Fruit fly (Drosophila melanogaster) whole organism, embryonic: Measurements from ENCODE around the gene Mo25.

Source experiments
- Asciz ChIP-seq: fragments of 200-800 bp; sonication (Bioruptor generic); optimal IDR thresholded peaks from 2 replicates; lab custom pipeline; 2017; ENCODE audit warnings: missing biosample characterization, mild to moderate bottlenecking, missing genetic modification characterization, missing genetic modification reagents
- Bteb2 ChIP-seq: fragments of 200-800 bp; sonication (Bioruptor generic); optimal IDR thresholded peaks from 2 replicates; lab custom pipeline; 2016; ENCODE audit warnings: missing biosample characterization, missing genetic modification characterization
- CG10147 ChIP-seq: fragments of 200-800 bp; sonication (Bioruptor generic); optimal IDR thresholded peaks from 2 replicates; lab custom pipeline; 2019; ENCODE audit warnings: missing biosample characterization, mild to moderate bottlenecking, missing genetic modification characterization, moderate library complexity
- CG10959 ChIP-seq: fragments of 200-800 bp; sonication (Bioruptor generic); IDR thresholded peaks from 2 replicates; pipeline ENCODE4 v1.3.6; 2022; ENCODE audit warnings: missing biosample characterization, missing genetic modification characterization
- CG11398 ChIP-seq: fragments of 200-800 bp; sonication (Bioruptor generic); optimal IDR thresholded peaks from 2 replicates; lab custom pipeline; 2016; ENCODE audit warnings: missing biosample characterization, missing genetic modification characterization
- CG11696 ChIP-seq: fragments of 200-800 bp; sonication (Bioruptor generic); IDR thresholded peaks from 2 replicates; pipeline ENCODE4 v1.3.6; 2022; ENCODE audit warnings: missing biosample characterization, missing genetic modification characterization
- CG12391 ChIP-seq: fragments of 200-800 bp; sonication (Bioruptor generic); optimal IDR thresholded peaks from 3 replicates; lab custom pipeline; 2018; ENCODE audit warnings: missing biosample characterization, mild to moderate bottlenecking, missing genetic modification characterization, moderate library complexity
- CG12744 ChIP-seq: fragments of 200-800 bp; sonication (Bioruptor generic); optimal IDR thresholded peaks from 2 replicates; lab custom pipeline; 2016; ENCODE audit warnings: missing biosample characterization, missing genetic modification characterization
- CG14667 ChIP-seq: fragments of 200-800 bp; sonication (Bioruptor generic); IDR thresholded peaks from 2 replicates; pipeline ENCODE4 v1.3.6; 2022; ENCODE audit warnings: missing biosample characterization, missing genetic modification characterization
- CG14965 ChIP-seq: fragments of 200-800 bp; sonication (Bioruptor generic); optimal IDR thresholded peaks from 2 replicates; lab custom pipeline; 2016; ENCODE audit warnings: missing biosample characterization, missing genetic modification characterization, borderline replicate concordance
- CG15269 ChIP-seq: fragments of 200-800 bp; sonication (Bioruptor generic); optimal IDR thresholded peaks from 2 replicates; lab custom pipeline; 2018; ENCODE audit warnings: missing biosample characterization, mild to moderate bottlenecking, missing genetic modification characterization, moderate library complexity
- CG16779 ChIP-seq: fragments of 200-800 bp; sonication (Bioruptor generic); IDR thresholded peaks from 2 replicates; pipeline ENCODE4 v1.3.6; 2022; ENCODE audit warnings: missing biosample characterization, missing genetic modification characterization
- CG18599 ChIP-seq: fragments of 200-800 bp; sonication (Bioruptor generic); optimal IDR thresholded peaks from 3 replicates; lab custom pipeline; 2017; ENCODE audit warnings: missing biosample characterization, missing genetic modification characterization, mild to moderate bottlenecking, moderate library complexity, missing genetic modification reagents
- CG18764 ChIP-seq: fragments of 200-800 bp; sonication (Bioruptor generic); optimal IDR thresholded peaks from 3 replicates; lab custom pipeline; 2016; ENCODE audit warnings: missing biosample characterization, missing genetic modification characterization
- CG2129 ChIP-seq: fragments of 200-800 bp; sonication (Bioruptor generic); IDR thresholded peaks from 2 replicates; pipeline ENCODE4 v1.3.6; 2022; ENCODE audit warnings: missing biosample characterization, missing genetic modification characterization; ENCODE audit not compliant: partially characterized antibody
- CG2678 ChIP-seq: fragments of 200-800 bp; sonication (Bioruptor generic); optimal IDR thresholded peaks from 3 replicates; lab custom pipeline; 2019; ENCODE audit warnings: missing biosample characterization, mild to moderate bottlenecking, missing genetic modification characterization, moderate library complexity
- CG30020 ChIP-seq: fragments of 200-800 bp; optimal IDR thresholded peaks from 2 replicates; lab custom pipeline; 2019; ENCODE audit warnings: missing biosample characterization, mild to moderate bottlenecking, missing genetic modification characterization, moderate library complexity
- CG31388 ChIP-seq: fragments of 200-800 bp; sonication (Bioruptor generic); optimal IDR thresholded peaks from 2 replicates; lab custom pipeline; 2016; ENCODE audit warnings: missing biosample characterization, missing genetic modification characterization
- CG34422 ChIP-seq: fragments of 200-800 bp; sonication (Bioruptor generic); IDR thresholded peaks from 3 replicates; pipeline ENCODE4 v1.3.6; 2022; ENCODE audit warnings: missing biosample characterization, missing genetic modification characterization
- CG42726 ChIP-seq: fragments of 200-800 bp; sonication (Bioruptor generic); IDR thresholded peaks from 2 replicates; pipeline ENCODE4 v1.3.6; 2022; ENCODE audit warnings: missing biosample characterization, missing genetic modification characterization; ENCODE audit not compliant: partially characterized antibody
- CG7786 ChIP-seq: fragments of 200-800 bp; sonication (Bioruptor generic); optimal IDR thresholded peaks from 2 replicates; lab custom pipeline; 2016; ENCODE audit warnings: missing biosample characterization, missing genetic modification characterization
- Doc3 ChIP-seq: fragments of 200-800 bp; sonication (Bioruptor generic); IDR thresholded peaks from 3 replicates; pipeline ENCODE4 v1.3.6; 2022; ENCODE audit warnings: missing biosample characterization, missing genetic modification characterization; ENCODE audit not compliant: partially characterized antibody
- Dp ChIP-seq: fragments of 200-800 bp; sonication (Bioruptor generic); optimal IDR thresholded peaks from 2 replicates; lab custom pipeline; 2018; ENCODE audit warnings: missing biosample characterization, mild to moderate bottlenecking, missing genetic modification characterization, moderate library complexity
- Ets65A ChIP-seq: fragments of 200-800 bp; sonication (Bioruptor generic); peaks from one replicate; lab custom pipeline; 2016; ENCODE audit warnings: missing biosample characterization, missing genetic modification characterization
- Fer1 ChIP-seq: fragments of 200-800 bp; sonication (Bioruptor generic); optimal IDR thresholded peaks from 2 replicates; lab custom pipeline; 2017; ENCODE audit warnings: missing biosample characterization, mild to moderate bottlenecking, missing genetic modification characterization
- HLH3B ChIP-seq: fragments of 200-800 bp; sonication (Bioruptor generic); IDR thresholded peaks from 2 replicates; pipeline ENCODE4 v1.3.6; 2022; ENCODE audit warnings: missing biosample characterization, missing genetic modification characterization
- HmgD ChIP-seq: fragments of 200-800 bp; sonication (Bioruptor generic); optimal IDR thresholded peaks from 3 replicates; lab custom pipeline; 2016; ENCODE audit warnings: missing biosample characterization, missing genetic modification characterization
- Hmr ChIP-seq: fragments of 200-800 bp; sonication (Bioruptor generic); optimal IDR thresholded peaks from 3 replicates; lab custom pipeline; 2017; ENCODE audit warnings: mild to moderate bottlenecking, missing biosample characterization, missing genetic modification reagents, missing genetic modification characterization
- Hmx ChIP-seq: fragments of 200-800 bp; sonication (Bioruptor generic); optimal IDR thresholded peaks from 2 replicates; lab custom pipeline; 2016; ENCODE audit warnings: missing biosample characterization, missing genetic modification characterization
- Poxn ChIP-seq: fragments of 200-800 bp; sonication (Bioruptor generic); IDR thresholded peaks from 2 replicates; pipeline ENCODE4 v1.3.6; 2022; ENCODE audit warnings: missing biosample characterization, missing genetic modification characterization
- Scr ChIP-seq: fragments of 200-800 bp; sonication (Bioruptor generic); IDR thresholded peaks from 2 replicates; pipeline ENCODE4 v1.3.6; 2022; ENCODE audit warnings: missing biosample characterization, missing genetic modification characterization; ENCODE audit not compliant: partially characterized antibody
- Sry-δ ChIP-seq: fragments of 200-800 bp; sonication (Bioruptor generic); optimal IDR thresholded peaks from 2 replicates; lab custom pipeline; 2016; ENCODE audit warnings: missing biosample characterization, missing genetic modification characterization
- Taf1 ChIP-seq: fragments of 200-800 bp; sonication (Bioruptor generic); IDR thresholded peaks from 2 replicates; pipeline ENCODE4 v1.3.6; 2022; ENCODE audit warnings: missing biosample characterization, missing genetic modification characterization
- amos ChIP-seq: fragments of 200-800 bp; sonication (Bioruptor generic); IDR thresholded peaks from 2 replicates; pipeline ENCODE4 v1.3.6; 2022; ENCODE audit warnings: missing biosample characterization, missing genetic modification characterization; ENCODE audit not compliant: partially characterized antibody
- bowl ChIP-seq: fragments of 200-800 bp; sonication (Bioruptor generic); IDR thresholded peaks from 2 replicates; pipeline ENCODE4 v1.3.6; 2022; ENCODE audit warnings: missing biosample characterization, missing genetic modification characterization
- en ChIP-seq: fragments of 200-800 bp; sonication (Bioruptor generic); optimal IDR thresholded peaks from 2 replicates; lab custom pipeline; 2016; ENCODE audit warnings: missing biosample characterization, missing genetic modification characterization
- gem ChIP-seq: fragments of 200-800 bp; sonication (Bioruptor generic); optimal IDR thresholded peaks from 2 replicates; lab custom pipeline; 2019; ENCODE audit warnings: missing biosample characterization, mild to moderate bottlenecking, missing genetic modification characterization, moderate library complexity
- h ChIP-seq: fragments of >200 bp; optimal IDR thresholded peaks from 2 replicates; lab custom pipeline; 2017
- nmo ChIP-seq: fragments of 200-800 bp; sonication (Bioruptor generic); optimal IDR thresholded peaks from 2 replicates; lab custom pipeline; 2018; ENCODE audit warnings: missing biosample characterization, mild to moderate bottlenecking, missing genetic modification characterization, moderate library complexity
- otp ChIP-seq: fragments of 200-800 bp; sonication (Bioruptor generic); IDR thresholded peaks from 3 replicates; pipeline ENCODE4, ENCODE4 v1.3.6; 2022; ENCODE audit warnings: missing biosample characterization, missing genetic modification characterization
- phol ChIP-seq: fragments of 200-800 bp; sonication (Bioruptor generic); optimal IDR thresholded peaks from 3 replicates; lab custom pipeline; 2018; ENCODE audit warnings: missing biosample characterization, mild to moderate bottlenecking, missing genetic modification characterization, moderate library complexity
- ranshi ChIP-seq: fragments of 200-800 bp; sonication (Bioruptor generic); IDR thresholded peaks from 2 replicates; pipeline ENCODE4 v1.3.6; 2022; ENCODE audit warnings: missing biosample characterization, missing genetic modification characterization
- repo ChIP-seq: fragments of 200-800 bp; sonication (Bioruptor generic); optimal IDR thresholded peaks from 2 replicates; lab custom pipeline; 2016; ENCODE audit warnings: missing biosample characterization, missing genetic modification characterization
- scrt ChIP-seq: fragments of 200-800 bp; sonication (Bioruptor generic); optimal IDR thresholded peaks from 2 replicates; lab custom pipeline; 2018; ENCODE audit warnings: missing biosample characterization, mild to moderate bottlenecking, missing genetic modification characterization, moderate library complexity
- sd ChIP-seq: fragments of 200-800 bp; sonication (Bioruptor generic); optimal IDR thresholded peaks from 3 replicates; lab custom pipeline; 2018; ENCODE audit warnings: missing biosample characterization, mild to moderate bottlenecking, missing genetic modification characterization, moderate library complexity
- slou ChIP-seq: fragments of 200-800 bp; sonication (Bioruptor generic); optimal IDR thresholded peaks from 3 replicates; lab custom pipeline; 2016; ENCODE audit warnings: missing biosample characterization, missing genetic modification characterization
- ssp ChIP-seq: fragments of 200-800 bp; sonication (Bioruptor generic); IDR thresholded peaks from 2 replicates; pipeline ENCODE4 v1.3.6; 2022; ENCODE audit warnings: missing biosample characterization, missing genetic modification characterization
- trh ChIP-seq: fragments of 200-800 bp; sonication (Bioruptor generic); optimal IDR thresholded peaks from 2 replicates; lab custom pipeline; 2016; ENCODE audit warnings: missing biosample characterization, missing genetic modification characterization
- twi ChIP-seq: fragments of 200-800 bp; optimal IDR thresholded peaks from 2 replicates; lab custom pipeline; 2019; ENCODE audit warnings: missing biosample characterization, mild to moderate bottlenecking, missing genetic modification characterization, moderate library complexity
- tx ChIP-seq: fragments of 200-800 bp; sonication (Bioruptor generic); optimal IDR thresholded peaks from 2 replicates; lab custom pipeline; 2016; ENCODE audit warnings: missing biosample characterization, missing genetic modification characterization
- vvl ChIP-seq: fragments of 200-800 bp; sonication (Bioruptor generic); IDR thresholded peaks from 2 replicates; pipeline ENCODE4 v1.3.6; 2022; ENCODE audit warnings: missing biosample characterization, missing genetic modification characterization
- wor ChIP-seq: fragments of 200-800 bp; sonication (Bioruptor generic); IDR thresholded peaks from 2 replicates; pipeline ENCODE4 v1.3.6; 2022; ENCODE audit warnings: missing biosample characterization, missing genetic modification characterization

Gene Mo25

DNA sequence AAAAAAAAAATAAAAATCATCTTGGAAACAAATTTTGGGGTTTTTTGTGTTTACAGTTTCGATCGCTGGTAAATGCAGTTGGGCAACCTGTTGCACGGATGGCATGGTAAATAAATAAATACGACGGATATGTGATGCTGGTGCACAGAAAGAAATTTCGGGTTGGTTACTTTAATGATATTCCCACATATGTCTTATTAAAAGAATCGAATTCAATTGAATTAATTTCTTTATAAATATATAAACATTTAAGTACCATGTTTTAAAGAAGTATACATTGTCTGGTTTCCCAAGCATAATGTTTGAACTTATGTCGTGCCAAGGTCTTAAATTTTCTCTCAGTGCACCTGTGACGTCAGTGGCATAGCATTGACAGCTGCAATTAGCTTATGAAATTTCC is 47.8 kb downstream of the Mo25 start (continued):
- TF ChIP-seq otp (GFP tag; lab: Robert Waterston, UW) (peak; percentile 55; the same call in 2 of the 3 replicates), sd (no peak), HLH3B (peak; percentile 67), Hmx (GFP tag; lab: Kevin White, UChicago) (no peak), Dp (GFP tag; lab: Kevin White, UChicago) (no peak), CG42726 (GFP tag; lab: Robert Waterston, UW) (no peak), wor (GFP tag; lab: Robert Waterston, UW) (peak; percentile 39; the same call in 1 of the 2 replicates), CG34422 (GFP tag; lab: Robert Waterston, UW) (no peak), Scr (GFP tag; lab: Robert Waterston, UW) (no peak), gem (peak; percentile 83), CG12744 (GFP tag; lab: Kevin White, UChicago) (no peak), CG12391 (tag; lab: Kevin White, UChicago) (peak; percentile 79), ranshi (GFP tag; lab: Robert Waterston, UW) (0 out of 2 replicates have a peak, but pooled peaks have one; percentile 52), CG10147 (GFP tag; lab: Kevin White, UChicago) (peak; percentile 12), twi (tag; lab: Kevin White, UChicago) (peak; percentile 47), slou (GFP tag; lab: Kevin White, UChicago) (no peak), CG2678 (tag; lab: Kevin White, UChicago) (peak; percentile 77), scrt (peak; percentile 49), CG11696 (GFP tag; lab: Robert Waterston, UW) (no peak), Hmr (GFP tag; lab: Kevin White, UChicago) (no peak), en (no peak), HmgD (GFP tag; lab: Kevin White, UChicago) (no peak), CG7786 (no peak), repo (GFP tag; lab: Kevin White, UChicago) (no peak), CG2129 (no peak), CG18599 (GFP tag; lab: Kevin White, UChicago) (peak; percentile 35), CG31388 (no peak), Poxn (GFP tag; lab: Robert Waterston, UW) (no peak), Fer1 (GFP tag; lab: Kevin White, UChicago) (peak; percentile 38), bowl (GFP tag; lab: Robert Waterston, UW) (no peak), CG14667 (GFP tag; lab: Robert Waterston, UW) (no peak), CG10959 (no peak), CG11398 (GFP tag; lab: Kevin White, UChicago) (no peak), Ets65A (peak; percentile 36), CG18764 (GFP tag; lab: Kevin White, UChicago) (peak; percentile 46), CG16779 (GFP tag; lab: Robert Waterston, UW) (no peak), vvl (peak; percentile 60; the same call in 1 of the 2 replicates), Bteb2 (no peak), amos (GFP tag; lab: Robert Waterston, UW) (no peak), h (lab: Kevin White, UChicago) (no peak), phol (peak; percentile 79), CG30020 (tag; lab: Kevin White, UChicago) (peak; percentile 32), trh (GFP tag; lab: Kevin White, UChicago) (no peak), ssp (GFP tag; lab: Robert Waterston, UW) (0 out of 2 replicates have a peak, but pooled peaks have one; percentile 30), Asciz (GFP tag; lab: Kevin White, UChicago) (peak; percentile 71), CG15269 (peak; percentile 71), Sry-δ (no peak), tx (no peak), nmo (GFP tag; lab: Kevin White, UChicago) (peak; percentile 77), Taf1 (GFP tag; lab: Robert Waterston, UW) (no peak), CG14965 (GFP tag; lab: Kevin White, UChicago) (no peak), Doc3 (GFP tag; lab: Robert Waterston, UW) (no peak)
